Worm (Caenorhabditis elegans): ENCODE results near the gene F19G12.8.

The F19G12.8 gene

DNA sequence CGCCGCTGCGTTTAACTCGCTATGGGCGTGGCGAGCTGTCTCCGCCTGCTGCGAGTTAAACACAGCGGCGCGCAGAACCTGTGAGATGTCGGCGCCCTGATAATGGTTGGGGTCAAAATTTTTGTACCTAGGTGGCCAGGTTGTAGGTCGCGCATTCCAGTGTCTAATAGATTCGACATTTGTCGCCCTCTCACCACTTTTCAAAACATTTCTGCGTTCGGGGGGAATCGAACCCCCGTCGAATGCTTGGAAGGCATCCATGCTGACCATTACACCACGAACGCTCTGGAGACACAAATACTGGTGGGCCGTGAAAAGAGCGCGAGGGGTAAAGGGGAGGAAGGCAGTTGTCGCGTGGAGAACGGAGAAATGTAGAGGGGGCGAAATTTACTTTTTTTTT is 37.7 kb upstream of the F19G12.8 start (continued):
- peak; percentile 71 for TF ChIP-seq sptf-2 (GFP tag; optimal IDR thresholded peaks at IDR 0.05)
- no peak for TF ChIP-seq tbx-9 (tag; optimal IDR thresholded peaks at IDR 0.05; ENCODE audit: borderline replicate concordance)
- TF ChIP-seq pbrm-1 (GFP tag; IDR thresholded peaks at IDR 0.05) = peak; percentile 71
- peak; percentile 88 for TF ChIP-seq nhr-90 (tag; optimal IDR thresholded peaks at IDR 0.05)
- TF ChIP-seq hmg-20 (GFP tag; IDR thresholded peaks at IDR 0.05) = 0 out of 2 replicates have a peak, but pooled peaks have one; percentile 65
- peak; percentile 46 for TF ChIP-seq K12H6.12 (tag; optimal IDR thresholded peaks at IDR 0.05)
- 0 out of 2 replicates have a peak, but pooled peaks have one; percentile 35 for TF ChIP-seq cebp-1 (GFP tag; IDR thresholded peaks at IDR 0.05)
- TF ChIP-seq cebp-1 (tag; optimal IDR thresholded peaks at IDR 0.05) = peak; percentile 78
- TF ChIP-seq aptf-3 (GFP tag; IDR thresholded peaks at IDR 0.05) = no peak
- TF ChIP-seq zim-3 (tag; optimal IDR thresholded peaks at IDR 0.05) = peak; percentile 75
- TF ChIP-seq C17E4.6 (GFP tag; IDR thresholded peaks at IDR 0.05) = 0 out of 2 replicates have a peak, but pooled peaks have one; percentile 34
- TF ChIP-seq ceh-58 (GFP tag; IDR thresholded peaks at IDR 0.05) = no peak
- TF ChIP-seq mcd-1 (GFP tag; IDR thresholded peaks at IDR 0.05) = peak; percentile 74
- peak; percentile 94 for TF ChIP-seq dox-1 (GFP tag; IDR thresholded peaks at IDR 0.05)
- 0 out of 2 replicates have a peak, but pooled peaks have one; percentile 41 for TF ChIP-seq attf-6 (GFP tag; IDR thresholded peaks at IDR 0.05)
- TF ChIP-seq dpl-1 (GFP tag; optimal IDR thresholded peaks at IDR 0.05) = no peak
- TF ChIP-seq madf-10 (tag; optimal IDR thresholded peaks at IDR 0.05) = peak; percentile 76
- peak; percentile 79; the same call in 1 of the 2 replicates for TF ChIP-seq nhr-120 (GFP tag; IDR thresholded peaks at IDR 0.05)
- TF ChIP-seq attf-5 (GFP tag; optimal IDR thresholded peaks at IDR 0.05) = peak; percentile 53
- TF ChIP-seq die-1 (tag; optimal IDR thresholded peaks at IDR 0.05) = peak; percentile 81
- TF ChIP-seq atf-7 (tag; optimal IDR thresholded peaks at IDR 0.05) = peak; percentile 75
- TF ChIP-seq let-607 (tag; optimal IDR thresholded peaks at IDR 0.05) = peak; percentile 46 to 63
- TF ChIP-seq B0019.2 (GFP tag; conservative IDR thresholded peaks at IDR 0.05) = no peak; the same call in 1 of the 2 replicates
- no peak for TF ChIP-seq unc-62 (GFP tag; optimal IDR thresholded peaks at IDR 0.05)
- TF ChIP-seq F49E8.2 (tag; optimal IDR thresholded peaks at IDR 0.05; ENCODE audit: insufficient read depth) = no peak
- TF ChIP-seq Y53F4B.3 (GFP tag; IDR thresholded peaks at IDR 0.05) = no peak
- peak; percentile 91 for TF ChIP-seq tbp1 (GFP tag; optimal IDR thresholded peaks at IDR 0.05)
- TF ChIP-seq nhr-27 (tag; optimal IDR thresholded peaks at IDR 0.05) = peak; percentile 51
- no peak for TF ChIP-seq hlh-12 (tag; optimal IDR thresholded peaks at IDR 0.05)
- TF ChIP-seq hlh-26 (GFP tag; conservative IDR thresholded peaks at IDR 0.05) = no peak
- TF ChIP-seq mel-28 (tag; optimal IDR thresholded peaks at IDR 0.05; ENCODE audit: borderline replicate concordance) = no peak
- peak; percentile 90 for TF ChIP-seq egl-44 (GFP tag; IDR thresholded peaks at IDR 0.05)
- TF ChIP-seq athp-1 (tag; optimal IDR thresholded peaks at IDR 0.05) = peak; percentile 29
- no peak for TF ChIP-seq sdz-38 (tag; optimal IDR thresholded peaks at IDR 0.05)
- peak; percentile 51 for TF ChIP-seq somi-1 (GFP tag; optimal IDR thresholded peaks at IDR 0.05)
- peak; percentile 67 for TF ChIP-seq mxl-1 (tag; optimal IDR thresholded peaks at IDR 0.05)
- TF ChIP-seq lin-35 (GFP tag; optimal IDR thresholded peaks at IDR 0.05) = peak in 1 of 3 experiments; percentile 64
- no peak for TF ChIP-seq F33H1.4 (GFP tag; IDR thresholded peaks at IDR 0.05)
- peak; percentile 47 for TF ChIP-seq T07F8.4 (tag; optimal IDR thresholded peaks at IDR 0.05)
- TF ChIP-seq ceh-27 (GFP tag; optimal IDR thresholded peaks at IDR 0.05) = peak; percentile 78
- TF ChIP-seq chd-7 (tag; optimal IDR thresholded peaks at IDR 0.05) = peak; percentile 83
- TF ChIP-seq ztf-22 (GFP tag; optimal IDR thresholded peaks at IDR 0.05) = peak; percentile 70
- TF ChIP-seq lir-1 (GFP tag; conservative IDR thresholded peaks at IDR 0.05) = no peak; the same call in 1 of the 2 replicates
- TF ChIP-seq xnd-1 (tag; optimal IDR thresholded peaks at IDR 0.05) = no peak
- TF ChIP-seq nfyb-1 (GFP tag; IDR thresholded peaks at IDR 0.05) = peak; percentile 92
- TF ChIP-seq unc-130 (GFP tag; optimal IDR thresholded peaks at IDR 0.05) = peak; percentile 42
- 0 out of 2 replicates have a peak, but pooled peaks have one; percentile 66 for TF ChIP-seq ztf-25 (GFP tag; IDR thresholded peaks at IDR 0.05)
- 0 out of 2 replicates have a peak, but pooled peaks have one; percentile 51 for TF ChIP-seq ceh-40 (GFP tag; IDR thresholded peaks at IDR 0.05)
- peak; percentile 81 for TF ChIP-seq lin-40 (tag; optimal IDR thresholded peaks at IDR 0.05)

Data from whole organism, young adult.